Worm (Caenorhabditis elegans) whole organism, L4 larva: ENCODE results near the gene ZK1055.4.
A peak's percentile ranks its signal among the peaks of the same experiment; 100 is the strongest.

Source experiments
- D1046.2 ChIP-seq: fragments of 200-800 bp; sonication (Bioruptor generic); IDR thresholded peaks from 2 replicates; pipeline ENCODE4 v1.3.6; 2022; ENCODE audit warnings: missing genetic modification characterization, missing compliant biosample characterization
- F10B5.3 ChIP-seq: sonication (generic microtip); optimal IDR thresholded peaks from 2 replicates; lab custom pipeline; 2016; ENCODE audit warnings: mild to moderate bottlenecking, missing genetic modification characterization, missing compliant biosample characterization
- F37D6.2 ChIP-seq: sonication (generic microtip); optimal IDR thresholded peaks from 2 replicates; lab custom pipeline; 2016; ENCODE audit warnings: mild to moderate bottlenecking, missing genetic modification characterization, missing compliant biosample characterization
- F49E8.2 ChIP-seq: sonication (generic microtip); optimal IDR thresholded peaks from 2 replicates; lab custom pipeline; 2016; ENCODE audit warnings: missing compliant biosample characterization, mild to moderate bottlenecking, missing genetic modification characterization, borderline replicate concordance
- R02D3.7 ChIP-seq: fragments of 150-350 bp; sonication (generic microtip); optimal IDR thresholded peaks from 3 replicates; lab custom pipeline; 2014; ENCODE audit warnings: missing biosample characterization, missing genetic modification characterization
- T26A8.4 ChIP-seq: fragments of 200-800 bp; sonication (Bioruptor generic); IDR thresholded peaks from 2 replicates; pipeline ENCODE4 v1.3.6; 2022; ENCODE audit warnings: missing genetic modification characterization, missing compliant biosample characterization
- Y5F2A.4 ChIP-seq: fragments of 200-800 bp; sonication (Bioruptor generic); optimal IDR thresholded peaks from 2 replicates; lab custom pipeline; 2018; ENCODE audit warnings: mild to moderate bottlenecking, missing genetic modification characterization, missing compliant biosample characterization
- ZK337.2 ChIP-seq: fragments of 200-800 bp; sonication (Bioruptor generic); IDR thresholded peaks from 2 replicates; pipeline ENCODE4 v1.3.6; 2022; ENCODE audit warnings: missing genetic modification reagents, missing genetic modification characterization, missing compliant biosample characterization
- arid-1 ChIP-seq: fragments of 200-800 bp; sonication (Bioruptor generic); conservative IDR thresholded peaks from 2 replicates; pipeline ENCODE4 v1.3.6; 2022; ENCODE audit warnings: missing genetic modification reagents, missing genetic modification characterization, missing compliant biosample characterization
- attf-4 ChIP-seq: sonication (generic microtip); optimal IDR thresholded peaks from 3 replicates; lab custom pipeline; 2017; ENCODE audit warnings: missing biosample characterization, missing genetic modification characterization
- ceh-20 ChIP-seq: fragments of 200-800 bp; sonication (Bioruptor generic); IDR thresholded peaks from 2 replicates; pipeline ENCODE4 v1.3.6; 2022; ENCODE audit warnings: missing genetic modification reagents, missing genetic modification characterization, missing compliant biosample characterization
- ceh-44 ChIP-seq: fragments of 200-800 bp; sonication (Bioruptor generic); IDR thresholded peaks from 2 replicates; pipeline ENCODE4 v1.3.6; 2022; ENCODE audit warnings: missing genetic modification reagents, missing genetic modification characterization, missing compliant biosample characterization
- ceh-62 ChIP-seq: sonication (generic microtip); optimal IDR thresholded peaks from 2 replicates; lab custom pipeline; 2017; ENCODE audit warnings: missing biosample characterization, missing genetic modification characterization
- ceh-82 ChIP-seq: sonication (generic microtip); optimal IDR thresholded peaks from 2 replicates; lab custom pipeline; 2017; ENCODE audit warnings: missing biosample characterization, missing genetic modification characterization
- daf-12 ChIP-seq: fragments of 150-350 bp; optimal IDR thresholded peaks from 2 replicates; lab custom pipeline; 2014; ENCODE audit warnings: missing biosample characterization, missing genetic modification reagents, missing genetic modification characterization
- daf-16 ChIP-seq, 3 experiments: sonication (generic microtip); optimal IDR thresholded peaks; 2 replicates each; lab custom pipeline; 2016 to 2017; ENCODE audit warnings: missing genetic modification characterization in 3 of 3, missing genetic modification reagents in 3 of 3, mild to moderate bottlenecking in 2 of 3, missing compliant biosample characterization in 2 of 3, missing biosample characterization in 1 of 3, moderate library complexity in 1 of 3
- daf-8 ChIP-seq: fragments of 200-800 bp; sonication (Bioruptor generic); IDR thresholded peaks from 2 replicates; pipeline ENCODE4 v1.3.6; 2022; ENCODE audit warnings: missing genetic modification characterization, missing compliant biosample characterization
- dmd-8 ChIP-seq: fragments of 200-800 bp; sonication (Bioruptor generic); IDR thresholded peaks from 2 replicates; pipeline ENCODE4 v1.3.6; 2022; ENCODE audit warnings: missing genetic modification characterization, missing compliant biosample characterization
- dmd-9 ChIP-seq: fragments of 200-800 bp; sonication (Bioruptor generic); IDR thresholded peaks from 2 replicates; pipeline ENCODE4 v1.3.6; 2022; ENCODE audit warnings: missing genetic modification reagents, missing genetic modification characterization, missing compliant biosample characterization
- dpl-1 ChIP-seq: fragments of 150-350 bp; optimal IDR thresholded peaks from 2 replicates; lab custom pipeline; 2014; ENCODE audit warnings: missing biosample characterization, missing genetic modification reagents, missing genetic modification characterization
- duxl-1 ChIP-seq: sonication (generic microtip); optimal IDR thresholded peaks from 2 replicates; lab custom pipeline; 2016; ENCODE audit warnings: mild to moderate bottlenecking, missing genetic modification characterization, moderate library complexity, missing compliant biosample characterization; ENCODE audit not compliant: poor library complexity
- fkh-10 ChIP-seq: fragments of 150-350 bp; optimal IDR thresholded peaks from 2 replicates; lab custom pipeline; 2014; ENCODE audit warnings: missing biosample characterization, missing genetic modification reagents, missing genetic modification characterization
- gei-8 ChIP-seq: fragments of 200-800 bp; sonication (Bioruptor generic); optimal IDR thresholded peaks from 2 replicates; lab custom pipeline; 2018; ENCODE audit warnings: mild to moderate bottlenecking, missing genetic modification characterization, missing compliant biosample characterization
- hif-1 ChIP-seq, 2 experiments: sonication (generic microtip); optimal IDR thresholded peaks; 2 replicates each; lab custom pipeline; 2016 to 2017; ENCODE audit warnings: missing compliant biosample characterization in 2 of 2, missing genetic modification characterization in 2 of 2, missing genetic modification reagents in 2 of 2, missing genotype in 2 of 2, mild to moderate bottlenecking in 1 of 2
- hlh-11 ChIP-seq: fragments of 200-800 bp; sonication (Bioruptor generic); optimal IDR thresholded peaks from 2 replicates; lab custom pipeline; 2018; ENCODE audit warnings: mild to moderate bottlenecking, missing genetic modification characterization, missing compliant biosample characterization
- hlh-30 ChIP-seq: sonication (generic microtip); optimal IDR thresholded peaks from 2 replicates; lab custom pipeline; 2017; ENCODE audit warnings: antibody characterized with exemption, mild to moderate bottlenecking, missing genetic modification characterization, missing compliant biosample characterization; ENCODE audit not compliant: insufficient read depth
- lin-38 ChIP-seq: fragments of 200-800 bp; sonication (Bioruptor generic); IDR thresholded peaks from 2 replicates; pipeline ENCODE4 v1.3.6; 2022; ENCODE audit warnings: missing genetic modification reagents, missing genetic modification characterization, missing compliant biosample characterization
- lir-3 ChIP-seq: sonication (generic microtip); optimal IDR thresholded peaks from 2 replicates; lab custom pipeline; 2016; ENCODE audit warnings: mild to moderate bottlenecking, missing genetic modification characterization, missing compliant biosample characterization
- lsy-2 ChIP-seq, 2 experiments: fragments of 150-350 bp in 1 of 2; sonication (generic microtip) in 1 of 2; optimal IDR thresholded peaks; 2 replicates each; lab custom pipeline; 2014 to 2017; ENCODE audit warnings: missing biosample characterization in 2 of 2, missing genetic modification characterization in 2 of 2
- mdt-29 ChIP-seq: fragments of 200-800 bp; sonication (Bioruptor generic); IDR thresholded peaks from 2 replicates; pipeline ENCODE4 v1.3.6; 2022; ENCODE audit warnings: missing genetic modification reagents, missing genetic modification characterization, missing compliant biosample characterization
- mxl-2 ChIP-seq: fragments of 200-800 bp; sonication (Bioruptor generic); conservative IDR thresholded peaks from 2 replicates; pipeline ENCODE4 v1.3.6; 2022; ENCODE audit warnings: missing genetic modification reagents, missing genetic modification characterization, missing compliant biosample characterization
- mxl-3 ChIP-seq: fragments of 200-800 bp; sonication (Bioruptor generic); optimal IDR thresholded peaks from 2 replicates; lab custom pipeline; 2018; ENCODE audit warnings: mild to moderate bottlenecking, missing genetic modification characterization, missing compliant biosample characterization
- nhr-11 ChIP-seq: fragments of 150-350 bp; optimal IDR thresholded peaks from 2 replicates; lab custom pipeline; 2014; ENCODE audit warnings: missing biosample characterization, missing genetic modification characterization
- nhr-28 ChIP-seq: fragments of 150-350 bp; optimal IDR thresholded peaks from 2 replicates; lab custom pipeline; 2014; ENCODE audit warnings: missing biosample characterization, missing genetic modification characterization
- nhr-41 ChIP-seq: fragments of 200-800 bp; sonication (Bioruptor generic); IDR thresholded peaks from 2 replicates; pipeline ENCODE4 v1.3.6; 2022; ENCODE audit warnings: missing genetic modification reagents, missing genetic modification characterization, missing compliant biosample characterization
- nhr-42 ChIP-seq: fragments of 200-800 bp; sonication (Bioruptor generic); IDR thresholded peaks from 2 replicates; pipeline ENCODE4 v1.3.6; 2022; ENCODE audit warnings: missing genetic modification characterization, missing compliant biosample characterization
- nhr-6 ChIP-seq: fragments of 150-350 bp; optimal IDR thresholded peaks from 2 replicates; lab custom pipeline; 2014; ENCODE audit warnings: missing biosample characterization, missing genetic modification characterization
- nhr-77 ChIP-seq: fragments of 150-350 bp; optimal IDR thresholded peaks from 2 replicates; lab custom pipeline; 2014; ENCODE audit warnings: missing biosample characterization, missing genetic modification characterization
- pha-4 ChIP-seq, 2 experiments: fragments of 150-350 bp in 1 of 2; fragments of 200-800 bp in 1 of 2; sonication (Bioruptor generic) in 1 of 2; IDR thresholded peaks in 1 of 2; optimal IDR thresholded peaks in 1 of 2; 2 replicates each; pipeline versions ENCODE4 v1.3.6 to Lab custom; 2014 to 2022; ENCODE audit warnings: missing genetic modification characterization in 2 of 2, missing genetic modification reagents in 2 of 2, missing biosample characterization in 1 of 2, missing compliant biosample characterization in 1 of 2
- pqm-1 ChIP-seq: sonication (generic microtip); optimal IDR thresholded peaks from 2 replicates; lab custom pipeline; 2017; ENCODE audit warnings: missing biosample characterization, missing genetic modification characterization
- rbr-2 ChIP-seq: sonication (generic microtip); optimal IDR thresholded peaks from 2 replicates; lab custom pipeline; 2016; ENCODE audit warnings: missing genotype, missing genetic modification characterization, missing compliant biosample characterization
- saeg-2 ChIP-seq: fragments of 200-800 bp; sonication (Bioruptor generic); IDR thresholded peaks from 2 replicates; pipeline ENCODE4 v1.3.6; 2022; ENCODE audit warnings: missing genetic modification reagents, missing genetic modification characterization, missing compliant biosample characterization
- sdz-12 ChIP-seq: fragments of 200-800 bp; sonication (Bioruptor generic); optimal IDR thresholded peaks from 2 replicates; lab custom pipeline; 2018; ENCODE audit warnings: mild to moderate bottlenecking, missing genetic modification characterization, missing compliant biosample characterization
- skn-1 ChIP-seq: fragments of 150-350 bp; optimal IDR thresholded peaks from 2 replicates; lab custom pipeline; 2014; ENCODE audit warnings: missing biosample characterization, missing genetic modification characterization
- unc-39 ChIP-seq: sonication (generic microtip); optimal IDR thresholded peaks from 2 replicates; lab custom pipeline; 2017; ENCODE audit warnings: missing biosample characterization, missing genetic modification characterization
- vab-7 ChIP-seq: fragments of 200-800 bp; sonication (Bioruptor generic); IDR thresholded peaks from 2 replicates; pipeline ENCODE4 v1.3.6; 2022; ENCODE audit warnings: missing genetic modification reagents, missing genetic modification characterization, missing compliant biosample characterization
- zfp-2 ChIP-seq: sonication (generic microtip); optimal IDR thresholded peaks from 2 replicates; lab custom pipeline; 2016; ENCODE audit warnings: mild to moderate bottlenecking, missing genetic modification characterization, missing compliant biosample characterization
- zfp-3 ChIP-seq: fragments of 200-800 bp; sonication (Bioruptor generic); conservative IDR thresholded peaks from 2 replicates; pipeline ENCODE4 v1.3.6; 2022; ENCODE audit warnings: missing genetic modification reagents, missing genetic modification characterization, missing compliant biosample characterization
- zip-2 ChIP-seq: fragments of 150-350 bp; optimal IDR thresholded peaks from 2 replicates; lab custom pipeline; 2014; ENCODE audit warnings: missing biosample characterization, missing genetic modification characterization
- ztf-7 ChIP-seq: fragments of 150-350 bp; optimal IDR thresholded peaks from 2 replicates; lab custom pipeline; 2014; ENCODE audit warnings: missing biosample characterization, missing genetic modification characterization

The ZK1055.4 gene

ce11 chrV:6559585-6559984 lies 22.3 kb upstream of the ZK1055.4 start:
- no peak; the same call in 1 of the 2 replicates for TF ChIP-seq ZK337.2 (GFP tag; lab: Robert Waterston, UW)
- TF ChIP-seq Y5F2A.4 = peak; percentile 53
- TF ChIP-seq dmd-9 (GFP tag; lab: Robert Waterston, UW) = peak; percentile 67; the same call in 1 of the 2 replicates
- no peak for TF ChIP-seq hlh-30 (tag; lab: Kevin White, UChicago)
- no peak for TF ChIP-seq daf-8
- TF ChIP-seq dpl-1 (GFP tag; lab: Kevin White, UChicago) = no peak
- TF ChIP-seq daf-12 (tag; lab: Kevin White, UChicago) = no peak
- no peak for TF ChIP-seq ceh-82 (tag; lab: Kevin White, UChicago)
- TF ChIP-seq arid-1 (GFP tag; lab: Robert Waterston, UW) = peak; percentile 78
- TF ChIP-seq nhr-42 = no peak
- peak; percentile 24 for TF ChIP-seq nhr-28
- TF ChIP-seq saeg-2 (GFP tag; lab: Robert Waterston, UW) = peak; percentile 10; the same call in 1 of the 2 replicates
- TF ChIP-seq nhr-11 = no peak
- TF ChIP-seq gei-8 = peak; percentile 64
- TF ChIP-seq nhr-77 (tag; lab: Kevin White, UChicago) = no peak
- no peak for TF ChIP-seq unc-39 (tag; lab: Kevin White, UChicago)
- 0 out of 2 replicates have a peak, but pooled peaks have one; percentile 65 for TF ChIP-seq zfp-3 (GFP tag; lab: Robert Waterston, UW)
- TF ChIP-seq ceh-44 (GFP tag; lab: Robert Waterston, UW) = peak; percentile 82; the same call in 1 of the 2 replicates
- TF ChIP-seq nhr-6 (tag; lab: Kevin White, UChicago) = no peak
- TF ChIP-seq duxl-1 = no peak
- no peak for TF ChIP-seq pqm-1 (tag; lab: Kevin White, UChicago)
- no peak for TF ChIP-seq hlh-11 (tag; lab: Kevin White, UChicago)
- peak in 1 of 2 experiments; percentile 76 for TF ChIP-seq daf-16 (GFP tag; optimal IDR thresholded peaks at IDR 0.05; lab: Kevin White, UChicago)
- peak; percentile 68 for TF ChIP-seq daf-16 (tag; optimal IDR thresholded peaks at IDR 0.05; lab: Kevin White, UChicago)
- no peak for TF ChIP-seq T26A8.4 (GFP tag; lab: Robert Waterston, UW)
- TF ChIP-seq lsy-2 (tag; optimal IDR thresholded peaks at IDR 0.05; lab: Kevin White, UChicago) = no peak
- no peak for TF ChIP-seq hif-1 (tag; optimal IDR thresholded peaks at IDR 0.05; lab: Kevin White, UChicago)
- no peak for TF ChIP-seq mdt-29 (GFP tag; lab: Robert Waterston, UW)
- no peak for TF ChIP-seq F10B5.3 (tag; lab: Kevin White, UChicago)
- no peak for TF ChIP-seq sdz-12
- TF ChIP-seq nhr-41 (GFP tag; lab: Robert Waterston, UW) = 0 out of 2 replicates have a peak, but pooled peaks have one; percentile 57
- no peak for TF ChIP-seq ceh-62 (tag; lab: Kevin White, UChicago)
- peak; percentile 30 for TF ChIP-seq zfp-2 (tag; lab: Kevin White, UChicago)
- no peak for TF ChIP-seq attf-4 (tag; lab: Kevin White, UChicago)
- 0 out of 2 replicates have a peak, but pooled peaks have one; percentile 42 for TF ChIP-seq mxl-2 (GFP tag; lab: Robert Waterston, UW)
- peak; percentile 39 for TF ChIP-seq lir-3 (tag; lab: Kevin White, UChicago)
- peak; percentile 83; the same call in 1 of the 2 replicates for TF ChIP-seq pha-4 (GFP tag; IDR thresholded peaks at IDR 0.05; lab: Robert Waterston, UW)
- TF ChIP-seq pha-4 (tag; optimal IDR thresholded peaks at IDR 0.05; lab: Kevin White, UChicago) = no peak
- TF ChIP-seq ceh-20 (GFP tag; lab: Robert Waterston, UW) = 0 out of 2 replicates have a peak, but pooled peaks have one; percentile 57
- no peak for TF ChIP-seq fkh-10 (GFP tag; lab: Kevin White, UChicago)
- TF ChIP-seq dmd-8 (GFP tag; lab: Robert Waterston, UW) = peak; percentile 96
- no peak; the same call in 1 of the 2 replicates for TF ChIP-seq vab-7 (GFP tag; lab: Robert Waterston, UW)
- no peak for TF ChIP-seq skn-1 (tag; lab: Kevin White, UChicago)
- TF ChIP-seq mxl-3 (GFP tag; lab: Kevin White, UChicago) = no peak
- no peak for TF ChIP-seq F49E8.2 (tag; lab: Kevin White, UChicago)
- TF ChIP-seq F37D6.2 (tag; lab: Kevin White, UChicago) = no peak
- TF ChIP-seq ztf-7 (tag; lab: Kevin White, UChicago) = no peak
- no peak; the same call in none of the 2 replicates for TF ChIP-seq lin-38 (GFP tag; lab: Robert Waterston, UW)
- no peak for TF ChIP-seq zip-2 (tag; lab: Kevin White, UChicago)
- TF ChIP-seq R02D3.7 (tag; lab: Kevin White, UChicago) = no peak
- TF ChIP-seq D1046.2 (GFP tag; lab: Robert Waterston, UW) = peak; percentile 52; the same call in 1 of the 2 replicates
- TF ChIP-seq rbr-2 = peak; percentile 44
